Fruit fly (Drosophila melanogaster) whole organism, embryonic: ENCODE results near the gene CG34291.

Source experiments
- Atf6 ChIP-seq: fragments of 200-800 bp; sonication (Bioruptor generic); IDR thresholded peaks from 2 replicates; pipeline ENCODE4 v1.3.6; 2022; ENCODE audit warnings: missing biosample characterization, missing genetic modification characterization
- CG11504 ChIP-seq: fragments of 200-800 bp; sonication (Bioruptor generic); optimal IDR thresholded peaks from 3 replicates; lab custom pipeline; 2019; ENCODE audit warnings: missing biosample characterization, mild to moderate bottlenecking, missing genetic modification characterization, moderate library complexity
- CG14441 ChIP-seq: fragments of 200-800 bp; sonication (Bioruptor generic); IDR thresholded peaks from 2 replicates; pipeline ENCODE4 v1.3.6; 2022; ENCODE audit warnings: missing biosample characterization, missing genetic modification characterization
- CG18599 ChIP-seq: fragments of 200-800 bp; sonication (Bioruptor generic); optimal IDR thresholded peaks from 3 replicates; lab custom pipeline; 2017; ENCODE audit warnings: missing biosample characterization, missing genetic modification characterization, mild to moderate bottlenecking, moderate library complexity, missing genetic modification reagents
- CG3281 ChIP-seq: fragments of 200-800 bp; sonication (Bioruptor generic); optimal IDR thresholded peaks from 3 replicates; lab custom pipeline; 2017; ENCODE audit warnings: missing biosample characterization, mild to moderate bottlenecking, missing genetic modification characterization
- CG6854 ChIP-seq: fragments of 200-800 bp; sonication (Bioruptor generic); optimal IDR thresholded peaks from 3 replicates; lab custom pipeline; 2017; ENCODE audit warnings: missing biosample characterization, mild to moderate bottlenecking, missing genetic modification characterization
- CG9817 ChIP-seq: fragments of 200-800 bp; sonication (Bioruptor generic); optimal IDR thresholded peaks from 2 replicates; lab custom pipeline; 2018; ENCODE audit warnings: missing biosample characterization, mild to moderate bottlenecking, missing genetic modification characterization, moderate library complexity
- Ptx1 ChIP-seq: fragments of 200-800 bp; sonication (Bioruptor generic); IDR thresholded peaks from 2 replicates; pipeline ENCODE4 v1.3.6; 2022; ENCODE audit warnings: missing biosample characterization, missing genetic modification characterization
- Rfx ChIP-seq: fragments of 200-800 bp; sonication (Bioruptor generic); IDR thresholded peaks from 2 replicates; pipeline ENCODE4 v1.3.6; 2022; ENCODE audit warnings: missing biosample characterization, missing genetic modification characterization
- gem ChIP-seq: fragments of 200-800 bp; sonication (Bioruptor generic); optimal IDR thresholded peaks from 2 replicates; lab custom pipeline; 2019; ENCODE audit warnings: missing biosample characterization, mild to moderate bottlenecking, missing genetic modification characterization, moderate library complexity
- gsb ChIP-seq: fragments of 200-800 bp; sonication (Bioruptor generic); IDR thresholded peaks from 2 replicates; pipeline ENCODE4 v1.3.6; 2022; ENCODE audit warnings: missing biosample characterization, missing genetic modification characterization
- lmd ChIP-seq: fragments of 200-800 bp; sonication (Bioruptor generic); IDR thresholded peaks from 2 replicates; pipeline ENCODE4 v1.3.6; 2022; ENCODE audit warnings: missing biosample characterization, missing genetic modification characterization
- peb ChIP-seq: fragments of 200-800 bp; sonication (Bioruptor generic); IDR thresholded peaks from 2 replicates; pipeline ENCODE4 v1.3.6; 2022; ENCODE audit warnings: missing biosample characterization, missing genetic modification characterization
- prd ChIP-seq, 3 experiments: fragments of >200 bp in 2 of 3; fragments of 200-800 bp in 1 of 3; sonication (Bioruptor generic) in 1 of 3; optimal IDR thresholded peaks in 2 of 3; IDR thresholded peaks in 1 of 3; 2 replicates in 2 of 3; 3 replicates in 1 of 3; pipeline versions ENCODE4 v1.3.6 to Lab custom; 2017 to 2022; ENCODE audit warnings: missing biosample characterization in 1 of 3, missing genetic modification characterization in 1 of 3
- pum ChIP-seq: fragments of 200-800 bp; sonication (Bioruptor generic); optimal IDR thresholded peaks from 2 replicates; lab custom pipeline; 2016; ENCODE audit warnings: missing biosample characterization, missing genetic modification characterization
- sisA ChIP-seq: fragments of 200-800 bp; sonication (Bioruptor generic); IDR thresholded peaks from 2 replicates; pipeline ENCODE4 v1.3.6; 2022; ENCODE audit warnings: missing biosample characterization, missing genetic modification characterization

Gene CG34291

DNA sequence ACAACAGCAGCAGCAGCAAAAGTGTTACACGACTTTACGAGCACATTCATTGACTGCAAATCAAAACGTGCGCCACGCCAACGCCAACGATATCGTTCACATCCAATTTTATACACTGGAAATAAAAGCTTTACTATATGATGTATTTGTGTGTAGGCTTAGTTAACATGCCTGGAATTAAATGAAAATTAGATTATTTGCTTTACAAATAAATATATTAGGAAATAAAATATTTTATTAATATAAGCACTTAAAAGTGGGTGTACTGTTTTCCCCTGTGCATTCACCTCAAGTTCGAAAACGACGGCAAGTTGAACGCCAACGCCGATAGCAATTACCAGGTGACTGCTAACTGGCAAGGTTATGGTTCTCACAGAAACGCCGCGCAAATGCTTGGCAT is 15.8 kb downstream of the CG34291 start (continued):
- TF ChIP-seq lmd (GFP tag; lab: Robert Waterston, UW) (peak; percentile 55), Rfx (GFP tag; lab: Robert Waterston, UW) (0 out of 2 replicates have a peak, but pooled peaks have one; percentile 21), peb (no peak), Atf6 (no peak), CG9817 (tag; lab: Kevin White, UChicago) (peak; percentile 5), Ptx1 (GFP tag; lab: Robert Waterston, UW) (peak; percentile 62), prd (optimal IDR thresholded peaks at IDR 0.05; lab: Kevin White, UChicago) (no peak), prd (GFP tag; IDR thresholded peaks at IDR 0.05; lab: Robert Waterston, UW) (peak; percentile 30; the same call in 1 of the 3 replicates), gem (tag; lab: Kevin White, UChicago) (peak; percentile 37), CG14441 (GFP tag; lab: Robert Waterston, UW) (peak; percentile 60), gsb (peak; percentile 43; the same call in 1 of the 2 replicates), CG18599 (peak; percentile 30), sisA (GFP tag; lab: Robert Waterston, UW) (0 out of 2 replicates have a peak, but pooled peaks have one; percentile 37), CG11504 (peak; percentile 62), CG3281 (GFP tag; lab: Kevin White, UChicago) (peak; percentile 0)

DNA sequence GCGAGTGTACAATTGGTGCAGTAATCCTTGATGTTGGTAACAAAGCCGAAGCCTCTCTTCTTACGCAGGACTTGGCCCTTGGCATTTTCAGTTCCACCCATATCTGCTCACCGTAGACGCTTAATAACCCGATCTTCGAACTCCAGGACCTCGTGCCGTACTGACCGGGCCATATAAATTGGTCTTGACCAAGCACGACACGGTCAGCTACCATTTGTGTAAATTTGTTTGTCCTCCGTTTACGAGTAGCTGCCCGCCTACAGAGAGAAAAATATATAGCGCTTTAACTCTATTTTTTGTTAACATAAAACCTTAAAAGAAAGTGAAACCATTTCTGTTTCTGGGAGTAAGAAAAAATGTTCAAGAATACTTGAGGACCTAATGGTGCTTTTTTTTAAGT is 22.0 kb downstream of the CG34291 start, which contains the start of gene ppk15:
Gene ppk15 (minus strand): TSS at position 101 of the 400 bp plus-strand sequence.
- TF ChIP-seq pum (GFP tag; lab: Kevin White, UChicago), result no peak
- no peak for TF ChIP-seq CG6854 (GFP tag; lab: Kevin White, UChicago)
